Worm (Caenorhabditis elegans) whole organism, L4/young adult: ENCODE measurements around the gene C28D4.5.

ENCODE experiments used
- dao-5 ChIP-seq: sonication (generic microtip); optimal IDR thresholded peaks from 2 replicates; lab custom pipeline; 2016; ENCODE audit warnings: missing genotype, missing genetic modification characterization, moderate library complexity, missing compliant biosample characterization
- him-1 ChIP-seq: sonication (generic microtip); optimal IDR thresholded peaks from 2 replicates; lab custom pipeline; 2016; ENCODE audit warnings: missing genotype, missing genetic modification reagents, missing genetic modification characterization, missing compliant biosample characterization

ce11 chrIV:9766250-9766649 is 19.6 kb upstream of the C28D4.5 start, which contains the start of gene ssp-36:
- TF ChIP-seq him-1 (tag; lab: Kevin White, UChicago) (no peak), dao-5 (no peak)
